Worm (Caenorhabditis elegans): ENCODE data around the gene tim-1.

DNA sequence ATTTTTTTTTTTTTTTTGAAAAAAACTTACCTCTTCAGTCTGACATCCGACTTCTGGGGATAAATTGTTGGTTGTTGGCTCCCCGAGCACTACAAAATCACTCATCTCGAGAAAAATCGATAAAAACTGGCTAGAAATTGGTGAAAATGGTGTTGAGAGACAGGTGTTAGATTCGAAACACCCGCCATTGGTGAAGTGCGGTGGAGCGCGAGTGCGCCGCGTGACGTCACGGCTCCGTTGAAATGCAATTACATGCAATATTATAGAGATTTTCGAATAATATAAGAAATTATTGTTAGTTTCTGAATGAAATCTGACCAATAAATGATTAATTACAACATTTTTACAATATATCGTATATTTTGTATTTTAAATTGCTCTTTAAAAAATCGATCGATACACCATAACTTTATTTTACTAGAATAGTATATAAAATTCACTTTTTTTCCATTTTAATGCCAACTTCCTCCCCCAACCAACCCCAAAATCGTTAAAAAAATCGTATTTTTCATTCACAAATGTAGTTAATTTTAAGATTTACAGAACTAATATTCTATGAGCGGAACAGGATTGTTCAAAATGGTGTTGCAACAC is 23.8 kb downstream of the tim-1 start, which contains the start of the genes Y75B8A.18 and Y75B8A.19:
- no peak for TF ChIP-seq arid-1 (GFP tag; conservative IDR thresholded peaks at IDR 0.05)
- no peak for TF ChIP-seq skn-1 (tag; optimal IDR thresholded peaks at IDR 0.05)
- no peak for TF ChIP-seq R02D3.7 (tag; optimal IDR thresholded peaks at IDR 0.05)
- TF ChIP-seq mdl-1 (tag; optimal IDR thresholded peaks at IDR 0.05): no peak
- TF ChIP-seq F49E8.2 (tag; optimal IDR thresholded peaks at IDR 0.05; ENCODE audit: borderline replicate concordance): no peak
- no peak for TF ChIP-seq D1046.2 (GFP tag; IDR thresholded peaks at IDR 0.05)
- TF ChIP-seq Y105C5A.15 (GFP tag; IDR thresholded peaks at IDR 0.05): no peak
- TF ChIP-seq ztf-11 (tag; optimal IDR thresholded peaks at IDR 0.05): no peak
- TF ChIP-seq ceh-28 (tag; optimal IDR thresholded peaks at IDR 0.05): no peak
- TF ChIP-seq mep-1 (tag; optimal IDR thresholded peaks at IDR 0.05): peak; percentile 42
- TF ChIP-seq dve-1 (tag; optimal IDR thresholded peaks at IDR 0.05; ENCODE audit: insufficient read depth): peak; percentile 4
- TF ChIP-seq snpc-1.2 (GFP tag; IDR thresholded peaks at IDR 0.05): no peak
- no peak for TF ChIP-seq egl-27 (tag; optimal IDR thresholded peaks at IDR 0.05)

All from whole organism, L4 larva.